Fruit fly (Drosophila melanogaster): Measurements from ENCODE around the gene wake.

- TF ChIP-seq kay (GFP tag; ENCODE audit: borderline replicate concordance) (no peak), Mnt (GFP tag; optimal IDR thresholded peaks at IDR 0.05) (no peak), cic (GFP tag; optimal IDR thresholded peaks at IDR 0.05) (no peak), CG5204 (GFP tag; optimal IDR thresholded peaks at IDR 0.05) (no peak), CG7101 (tag; optimal IDR thresholded peaks at IDR 0.05) (no peak), pad (GFP tag; optimal IDR thresholded peaks at IDR 0.05) (no peak)
Measured at dm6 chr3R:22639239-22639858, at the start of gene wake, which contains the start of gene loco.
